Fruit fly (Drosophila melanogaster): Measurements from ENCODE around the gene Pect.
A peak's percentile ranks its signal among the peaks of the same experiment; 100 is the strongest.

Pect gene

DNA sequence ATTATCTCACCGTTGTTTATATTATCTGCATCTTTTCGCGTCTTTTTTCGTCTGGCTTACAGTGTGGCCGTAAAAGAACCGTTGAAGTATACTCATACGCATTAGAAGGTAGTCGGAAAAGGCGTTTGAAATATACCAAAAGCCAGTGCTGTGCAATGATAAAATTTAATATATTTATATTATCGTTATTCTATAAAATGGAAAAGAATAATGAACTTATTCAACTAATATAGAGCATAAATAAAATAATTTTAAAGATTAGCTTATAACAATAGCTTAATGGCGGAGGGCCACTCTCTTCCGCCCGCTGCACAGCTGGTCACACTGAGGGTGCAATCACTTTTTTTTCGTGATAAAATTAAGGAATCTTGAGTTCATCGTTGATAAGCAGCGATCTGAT, 11.7 kb upstream of the Pect start, which contains the start of the genes CG16974 and Edem2 (continued):
- TF ChIP-seq lilli (GFP tag; optimal IDR thresholded peaks at IDR 0.05), result peak; percentile 79
- TF ChIP-seq yki (optimal IDR thresholded peaks at IDR 0.05), result no peak
- peak; percentile 56 for TF ChIP-seq peb (GFP tag; IDR thresholded peaks at IDR 0.05)
- no peak for TF ChIP-seq Hmx (GFP tag; optimal IDR thresholded peaks at IDR 0.05)
- TF ChIP-seq pzg (GFP tag; optimal IDR thresholded peaks at IDR 0.05), result peak; percentile 77
- TF ChIP-seq vnd (GFP tag; IDR thresholded peaks at IDR 0.05; ENCODE audit: partially characterized antibody), result no peak
- TF ChIP-seq YL-1 (GFP tag; optimal IDR thresholded peaks at IDR 0.05), result peak; percentile 80
- no peak for TF ChIP-seq tio (GFP tag; optimal IDR thresholded peaks at IDR 0.05)
- TF ChIP-seq Sry-δ (GFP tag; optimal IDR thresholded peaks at IDR 0.05), result peak; percentile 3
- peak; percentile 8 for TF ChIP-seq Bteb2 (GFP tag; optimal IDR thresholded peaks at IDR 0.05)
- TF ChIP-seq CG12104 (GFP tag; optimal IDR thresholded peaks at IDR 0.05), result peak; percentile 60
- TF ChIP-seq H15 (GFP tag; IDR thresholded peaks at IDR 0.05), result peak; percentile 43; the same call in 1 of the 3 replicates
- TF ChIP-seq Lhr (GFP tag; optimal IDR thresholded peaks at IDR 0.05), result peak; percentile 89
- no peak for TF ChIP-seq CG42726 (GFP tag; IDR thresholded peaks at IDR 0.05; ENCODE audit: partially characterized antibody)
- TF ChIP-seq CG33213 (GFP tag; optimal IDR thresholded peaks at IDR 0.05), result no peak
- no peak for TF ChIP-seq CG31441 (GFP tag; IDR thresholded peaks at IDR 0.05)
- no peak for TF ChIP-seq inv (GFP tag; IDR thresholded peaks at IDR 0.05; ENCODE audit: partially characterized antibody)
- no peak for TF ChIP-seq toy (GFP tag; IDR thresholded peaks at IDR 0.05)
- TF ChIP-seq slbo (GFP tag; IDR thresholded peaks at IDR 0.05), result peak; percentile 89
- TF ChIP-seq CG1529 (GFP tag; optimal IDR thresholded peaks at IDR 0.05), result no peak
- no peak for TF ChIP-seq sim (GFP tag; IDR thresholded peaks at IDR 0.05)
- TF ChIP-seq ap (GFP tag; IDR thresholded peaks at IDR 0.05), result peak; percentile 63
- no peak for TF ChIP-seq HLH4C (GFP tag; IDR thresholded peaks at IDR 0.05; ENCODE audit: partially characterized antibody)
- TF ChIP-seq onecut (GFP tag; IDR thresholded peaks at IDR 0.05), result no peak
- TF ChIP-seq CG14710 (tag; optimal IDR thresholded peaks at IDR 0.05), result peak; percentile 90
- TF ChIP-seq MTF-1 (GFP tag; optimal IDR thresholded peaks at IDR 0.05; ENCODE audit: borderline replicate concordance), result no peak
- TF ChIP-seq ase (GFP tag; IDR thresholded peaks at IDR 0.05), result peak; percentile 48; the same call in 2 of the 3 replicates
- TF ChIP-seq ind (GFP tag; optimal IDR thresholded peaks at IDR 0.05), result peak; percentile 83
- TF ChIP-seq dmrt99B (tag; optimal IDR thresholded peaks at IDR 0.05), result no peak
- no peak for TF ChIP-seq ab (GFP tag; optimal IDR thresholded peaks at IDR 0.05)
- peak; percentile 33 for TF ChIP-seq CG31388 (GFP tag; optimal IDR thresholded peaks at IDR 0.05)
- TF ChIP-seq CG1602 (GFP tag; optimal IDR thresholded peaks at IDR 0.05), result peak; percentile 76
- TF ChIP-seq fd96Cb (tag; optimal IDR thresholded peaks at IDR 0.05), result peak; percentile 57
- TF ChIP-seq exex (tag; optimal IDR thresholded peaks at IDR 0.05), result no peak
- TF ChIP-seq zfh1 (GFP tag; IDR thresholded peaks at IDR 0.05), result peak; percentile 81
- TF ChIP-seq CG12391 (tag; optimal IDR thresholded peaks at IDR 0.05), result peak; percentile 91
- no peak for TF ChIP-seq CG6813 (GFP tag; optimal IDR thresholded peaks at IDR 0.05)
- TF ChIP-seq D19B (GFP tag; optimal IDR thresholded peaks at IDR 0.05), result no peak
- TF ChIP-seq CG30403 (GFP tag; optimal IDR thresholded peaks at IDR 0.05), result peak; percentile 88
- TF ChIP-seq gcm2 (GFP tag; optimal IDR thresholded peaks at IDR 0.05), result no peak
- peak; percentile 72 for TF ChIP-seq CG14014 (GFP tag; IDR thresholded peaks at IDR 0.05)
- no peak for TF ChIP-seq Hmr (GFP tag; optimal IDR thresholded peaks at IDR 0.05)
- TF ChIP-seq cg (GFP tag; optimal IDR thresholded peaks at IDR 0.05), result no peak
- TF ChIP-seq sqz (GFP tag; optimal IDR thresholded peaks at IDR 0.05), result no peak
- peak; percentile 52 for TF ChIP-seq E2f2 (GFP tag; IDR thresholded peaks at IDR 0.05)
- TF ChIP-seq CG4617 (GFP tag; optimal IDR thresholded peaks at IDR 0.05; ENCODE audit: borderline replicate concordance), result peak; percentile 90
- no peak for TF ChIP-seq gem (tag; optimal IDR thresholded peaks at IDR 0.05)
- TF ChIP-seq CG11085 (GFP tag; IDR thresholded peaks at IDR 0.05), result no peak; the same call in 1 of the 2 replicates
- peak; percentile 54 for TF ChIP-seq ems (GFP tag; optimal IDR thresholded peaks at IDR 0.05)
- TF ChIP-seq Atf6 (GFP tag; IDR thresholded peaks at IDR 0.05), result peak; percentile 70; the same call in 1 of the 2 replicates
- TF ChIP-seq nmo (GFP tag; optimal IDR thresholded peaks at IDR 0.05), result peak; percentile 84

All from whole organism, embryonic.